Fruit fly (Drosophila melanogaster): Measurements from ENCODE around the gene Zdhhc8.

DNA sequence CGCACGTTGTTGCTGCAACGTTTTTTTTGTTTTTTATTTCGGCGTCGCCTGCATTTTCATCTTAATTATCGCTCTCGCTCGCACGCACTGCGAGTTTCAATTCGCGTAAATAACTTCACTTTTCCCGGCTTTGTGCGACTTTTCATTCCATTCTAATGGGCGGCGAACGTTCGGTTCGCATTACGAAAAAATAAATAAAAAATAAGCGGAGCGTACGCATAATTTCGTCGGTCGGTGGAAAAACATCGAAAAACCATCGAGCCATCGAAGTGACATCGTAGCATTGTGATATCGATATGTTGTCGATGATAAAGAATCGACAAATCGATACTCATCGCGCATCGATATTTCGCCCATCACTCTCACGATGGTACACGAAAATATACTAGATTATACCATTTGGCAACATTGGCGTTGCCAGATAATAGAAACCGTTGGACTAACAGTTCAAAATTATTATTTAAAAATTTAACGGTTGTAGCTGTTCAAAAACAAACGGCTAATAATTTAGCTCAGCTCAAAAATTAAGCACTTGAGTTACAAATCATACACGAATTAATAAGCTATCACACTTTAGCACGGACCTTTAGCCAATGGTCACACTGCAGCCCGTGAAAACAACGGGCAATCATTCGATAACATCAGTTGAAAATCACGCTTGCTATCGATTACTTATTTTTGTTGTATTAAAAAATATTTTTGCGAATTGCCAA, at the start of gene Zdhhc8, which contains the start of gene BCL7-like:
- TF ChIP-seq dl (GFP tag; optimal IDR thresholded peaks at IDR 0.05; ENCODE audit: insufficient read depth in 1 of 2, partially characterized antibody in 2 of 2), result no peak
- peak; percentile 34 for TF ChIP-seq psq (GFP tag; optimal IDR thresholded peaks at IDR 0.05)
- no peak for TF ChIP-seq br (GFP tag; optimal IDR thresholded peaks at IDR 0.05)
- no peak for TF ChIP-seq Dfd (GFP tag; optimal IDR thresholded peaks at IDR 0.05)
- TF ChIP-seq pan (optimal IDR thresholded peaks at IDR 0.05), result no peak
- no peak for TF ChIP-seq jim (GFP tag; optimal IDR thresholded peaks at IDR 0.05)
- TF ChIP-seq CrebA (GFP tag; optimal IDR thresholded peaks at IDR 0.05; ENCODE audit: borderline replicate concordance), result no peak
- TF ChIP-seq Rel (GFP tag; optimal IDR thresholded peaks at IDR 0.05), result no peak
- no peak for TF ChIP-seq Rel (tag; optimal IDR thresholded peaks at IDR 0.05)
- peak; percentile 8 for TF ChIP-seq ey (GFP tag; optimal IDR thresholded peaks at IDR 0.05)
- no peak for TF ChIP-seq dmrt93B (GFP tag; optimal IDR thresholded peaks at IDR 0.05)
- no peak for TF ChIP-seq tai (GFP tag; optimal IDR thresholded peaks at IDR 0.05)
- no peak for TF ChIP-seq woc (GFP tag; optimal IDR thresholded peaks at IDR 0.05)
- TF ChIP-seq Mio (GFP tag; optimal IDR thresholded peaks at IDR 0.05), result no peak

Data from whole organism, wandering third instar larva.